Worm (Caenorhabditis elegans): ENCODE results near the gene nlp-61.

ce11 chrX:7672693-7673092 lies 45.2 kb downstream of the nlp-61 start, which contains the start of gene F27D9.2:
- no peak for TF ChIP-seq ZK546.5 (tag; optimal IDR thresholded peaks at IDR 0.05)
- no peak for TF ChIP-seq nhr-11 (tag; optimal IDR thresholded peaks at IDR 0.05)
- TF ChIP-seq ceh-82 (tag; optimal IDR thresholded peaks at IDR 0.05) = no peak
- TF ChIP-seq daf-12 (tag; optimal IDR thresholded peaks at IDR 0.05) = no peak
- no peak for TF ChIP-seq skn-1 (tag; optimal IDR thresholded peaks at IDR 0.05)
- no peak for TF ChIP-seq saeg-2 (GFP tag; IDR thresholded peaks at IDR 0.05)
- no peak for TF ChIP-seq hlh-11 (tag; optimal IDR thresholded peaks at IDR 0.05)
- no peak for TF ChIP-seq madf-9 (GFP tag; conservative IDR thresholded peaks at IDR 0.05)

Measured in whole organism, L4 larva.